Fruit fly (Drosophila melanogaster) whole organism, embryonic: ENCODE data around the gene CG18598.

Experiments used
- B-H2 ChIP-seq: fragments of 200-800 bp; sonication (Bioruptor generic); optimal IDR thresholded peaks from 2 replicates; lab custom pipeline; 2018; ENCODE audit warnings: missing biosample characterization, mild to moderate bottlenecking, missing genetic modification characterization
- BEAF-32 ChIP-seq: fragments of 200-800 bp; sonication (Bioruptor generic); optimal IDR thresholded peaks from 3 replicates; lab custom pipeline; 2017; ENCODE audit warnings: missing biosample characterization, missing genetic modification characterization, mild to moderate bottlenecking, moderate library complexity, missing genetic modification reagents
- CG1024 ChIP-seq: fragments of 200-800 bp; sonication (Bioruptor generic); IDR thresholded peaks from 2 replicates; pipeline ENCODE4 v1.3.6; 2022; ENCODE audit warnings: missing biosample characterization, missing genetic modification characterization
- CG11456 ChIP-seq: fragments of 200-800 bp; sonication (Bioruptor generic); IDR thresholded peaks from 3 replicates; pipeline ENCODE4 v1.3.6; 2022; ENCODE audit warnings: missing biosample characterization, missing genetic modification characterization
- CG12942 ChIP-seq: fragments of 200-800 bp; sonication (Bioruptor generic); optimal IDR thresholded peaks from 3 replicates; lab custom pipeline; 2016; ENCODE audit warnings: missing biosample characterization, missing genetic modification characterization
- CG13424 ChIP-seq: fragments of 200-800 bp; sonication (Bioruptor generic); optimal IDR thresholded peaks from 2 replicates; lab custom pipeline; 2019; ENCODE audit warnings: missing biosample characterization, mild to moderate bottlenecking, missing genetic modification characterization, moderate library complexity
- CG1603 ChIP-seq: fragments of 200-800 bp; sonication (Bioruptor generic); optimal IDR thresholded peaks from 2 replicates; lab custom pipeline; 2019; ENCODE audit warnings: missing biosample characterization, mild to moderate bottlenecking, missing genetic modification characterization, moderate library complexity
- CG17328 ChIP-seq: fragments of 200-800 bp; sonication (Bioruptor generic); IDR thresholded peaks from 2 replicates; pipeline ENCODE4 v1.3.6; 2022; ENCODE audit warnings: missing biosample characterization, missing genetic modification characterization
- CG17359 ChIP-seq: fragments of 200-800 bp; sonication (Bioruptor generic); optimal IDR thresholded peaks from 3 replicates; lab custom pipeline; 2018; ENCODE audit warnings: missing biosample characterization, mild to moderate bottlenecking, missing genetic modification characterization, moderate library complexity
- CG17612 ChIP-seq: fragments of 200-800 bp; sonication (Bioruptor generic); IDR thresholded peaks from 2 replicates; pipeline ENCODE4 v1.3.6; 2022; ENCODE audit warnings: missing biosample characterization, missing genetic modification characterization
- CG17829 ChIP-seq: fragments of 200-800 bp; optimal IDR thresholded peaks from 2 replicates; lab custom pipeline; 2019; ENCODE audit warnings: missing biosample characterization, mild to moderate bottlenecking, missing genetic modification characterization, moderate library complexity
- CG18599 ChIP-seq: fragments of 200-800 bp; sonication (Bioruptor generic); optimal IDR thresholded peaks from 3 replicates; lab custom pipeline; 2017; ENCODE audit warnings: missing biosample characterization, missing genetic modification characterization, mild to moderate bottlenecking, moderate library complexity, missing genetic modification reagents
- CG2712 ChIP-seq: fragments of 200-800 bp; optimal IDR thresholded peaks from 3 replicates; lab custom pipeline; 2019; ENCODE audit warnings: missing biosample characterization, mild to moderate bottlenecking, missing genetic modification characterization, moderate library complexity
- CG31441 ChIP-seq: fragments of 200-800 bp; sonication (Bioruptor generic); IDR thresholded peaks from 2 replicates; pipeline ENCODE4 v1.3.6; 2022; ENCODE audit warnings: missing biosample characterization, missing genetic modification characterization
- CG3163 ChIP-seq: fragments of 200-800 bp; sonication (Bioruptor generic); optimal IDR thresholded peaks from 3 replicates; lab custom pipeline; 2016; ENCODE audit warnings: missing biosample characterization, missing genetic modification characterization
- CG33557 ChIP-seq: fragments of 200-800 bp; sonication (Bioruptor generic); optimal IDR thresholded peaks from 2 replicates; lab custom pipeline; 2019; ENCODE audit warnings: missing biosample characterization, mild to moderate bottlenecking, missing genetic modification characterization, moderate library complexity
- CG3847 ChIP-seq: fragments of 200-800 bp; sonication (Bioruptor generic); IDR thresholded peaks from 2 replicates; pipeline ENCODE4 v1.3.6; 2022; ENCODE audit warnings: missing biosample characterization, missing genetic modification characterization
- CG42726 ChIP-seq: fragments of 200-800 bp; sonication (Bioruptor generic); IDR thresholded peaks from 2 replicates; pipeline ENCODE4 v1.3.6; 2022; ENCODE audit warnings: missing biosample characterization, missing genetic modification characterization; ENCODE audit not compliant: partially characterized antibody
- CG4328 ChIP-seq: fragments of 200-800 bp; sonication (Bioruptor generic); optimal IDR thresholded peaks from 3 replicates; lab custom pipeline; 2017; ENCODE audit warnings: missing biosample characterization, missing genetic modification reagents, missing genetic modification characterization
- CG4360 ChIP-seq: fragments of 200-800 bp; sonication (Bioruptor generic); IDR thresholded peaks from 2 replicates; pipeline ENCODE4 v1.3.6; 2022; ENCODE audit warnings: missing biosample characterization, missing genetic modification characterization
- CG8478 ChIP-seq: fragments of >200 bp; optimal IDR thresholded peaks from 2 replicates; lab custom pipeline; 2018
- CG9932 ChIP-seq: fragments of 200-800 bp; sonication (Bioruptor generic); IDR thresholded peaks from 2 replicates; pipeline ENCODE4 v1.3.6; 2022; ENCODE audit warnings: missing biosample characterization, missing genetic modification characterization
- CTCF ChIP-seq: fragments of 200-800 bp; sonication (Bioruptor generic); optimal IDR thresholded peaks from 2 replicates; lab custom pipeline; 2017; ENCODE audit warnings: missing biosample characterization, mild to moderate bottlenecking, missing genetic modification characterization, moderate library complexity
- D19A ChIP-seq: fragments of 200-800 bp; optimal IDR thresholded peaks from 3 replicates; lab custom pipeline; 2019; ENCODE audit warnings: missing biosample characterization, mild to moderate bottlenecking, missing genetic modification characterization, moderate library complexity
- Fer1 ChIP-seq: fragments of 200-800 bp; sonication (Bioruptor generic); optimal IDR thresholded peaks from 2 replicates; lab custom pipeline; 2017; ENCODE audit warnings: missing biosample characterization, mild to moderate bottlenecking, missing genetic modification characterization
- HLH3B ChIP-seq: fragments of 200-800 bp; sonication (Bioruptor generic); IDR thresholded peaks from 2 replicates; pipeline ENCODE4 v1.3.6; 2022; ENCODE audit warnings: missing biosample characterization, missing genetic modification characterization
- HLH4C ChIP-seq: fragments of 200-800 bp; sonication (Bioruptor generic); IDR thresholded peaks from 3 replicates; pipeline ENCODE4 v1.3.6; 2022; ENCODE audit warnings: missing biosample characterization, missing genetic modification characterization; ENCODE audit not compliant: partially characterized antibody
- HLHmδ ChIP-seq: fragments of 200-800 bp; sonication (Bioruptor generic); optimal IDR thresholded peaks from 2 replicates; lab custom pipeline; 2018; ENCODE audit warnings: missing biosample characterization, mild to moderate bottlenecking, missing genetic modification characterization, moderate library complexity
- Hmr ChIP-seq: fragments of 200-800 bp; sonication (Bioruptor generic); optimal IDR thresholded peaks from 3 replicates; lab custom pipeline; 2017; ENCODE audit warnings: mild to moderate bottlenecking, missing biosample characterization, missing genetic modification reagents, missing genetic modification characterization
- Hmx ChIP-seq: fragments of 200-800 bp; sonication (Bioruptor generic); optimal IDR thresholded peaks from 2 replicates; lab custom pipeline; 2016; ENCODE audit warnings: missing biosample characterization, missing genetic modification characterization
- Lpt ChIP-seq: fragments of >200 bp; optimal IDR thresholded peaks from 2 replicates; lab custom pipeline; 2018; ENCODE audit warnings: missing biosample characterization, missing genetic modification characterization
- Optix ChIP-seq: fragments of 200-800 bp; sonication (Bioruptor generic); IDR thresholded peaks from 3 replicates; pipeline ENCODE4 v1.3.6; 2022; ENCODE audit warnings: missing biosample characterization, missing genetic modification characterization
- Pdp1 ChIP-seq, 2 experiments: fragments of 200-800 bp; sonication (Bioruptor generic); optimal IDR thresholded peaks; 3 replicates each; lab custom pipeline; 2016; ENCODE audit warnings: missing biosample characterization in 2 of 2, missing genetic modification characterization in 2 of 2, mild to moderate bottlenecking in 1 of 2, moderate library complexity in 1 of 2
- Six4 ChIP-seq: fragments of 200-800 bp; sonication (Bioruptor generic); optimal IDR thresholded peaks from 2 replicates; lab custom pipeline; 2016; ENCODE audit warnings: missing biosample characterization, missing genetic modification characterization
- Sry-δ ChIP-seq: fragments of 200-800 bp; sonication (Bioruptor generic); optimal IDR thresholded peaks from 2 replicates; lab custom pipeline; 2016; ENCODE audit warnings: missing biosample characterization, missing genetic modification characterization
- aop ChIP-seq: fragments of 200-800 bp; sonication (Bioruptor generic); IDR thresholded peaks from 2 replicates; pipeline ENCODE4 v1.3.6; 2022; ENCODE audit warnings: missing biosample characterization, missing genetic modification characterization
- ato ChIP-seq: fragments of 200-800 bp; sonication (Bioruptor generic); IDR thresholded peaks from 2 replicates; pipeline ENCODE4 v1.3.6; 2022; ENCODE audit warnings: missing biosample characterization, missing genetic modification characterization; ENCODE audit not compliant: partially characterized antibody
- cad ChIP-seq: fragments of >200 bp; optimal IDR thresholded peaks from 2 replicates; lab custom pipeline; 2017; ENCODE audit warnings: missing biosample characterization, missing genetic modification characterization
- gce ChIP-seq: fragments of 200-800 bp; sonication (Bioruptor generic); IDR thresholded peaks from 3 replicates; pipeline ENCODE4 v1.3.6; 2022; ENCODE audit warnings: missing biosample characterization, missing genetic modification characterization
- gt ChIP-seq: fragments of 200-800 bp; sonication (Bioruptor generic); IDR thresholded peaks from 2 replicates; pipeline ENCODE4 v1.3.6; 2022; ENCODE audit warnings: missing biosample characterization, missing genetic modification characterization
- jing ChIP-seq: fragments of 200-800 bp; sonication (Bioruptor generic); optimal IDR thresholded peaks from 2 replicates; lab custom pipeline; 2018; ENCODE audit warnings: missing biosample characterization, mild to moderate bottlenecking, missing genetic modification characterization
- jumu ChIP-seq: fragments of 200-800 bp; sonication (Bioruptor generic); optimal IDR thresholded peaks from 3 replicates; lab custom pipeline; 2016; ENCODE audit warnings: missing biosample characterization, missing genetic modification characterization
- kah ChIP-seq: fragments of 200-800 bp; sonication (Bioruptor generic); optimal IDR thresholded peaks from 2 replicates; lab custom pipeline; 2018; ENCODE audit warnings: missing biosample characterization, mild to moderate bottlenecking, missing genetic modification characterization
- knrl ChIP-seq: fragments of 200-800 bp; sonication (Bioruptor generic); IDR thresholded peaks from 3 replicates; pipeline ENCODE4 v1.3.6; 2022; ENCODE audit warnings: missing biosample characterization, missing genetic modification characterization; ENCODE audit not compliant: partially characterized antibody
- lab ChIP-seq: fragments of 200-800 bp; sonication (Bioruptor generic); optimal IDR thresholded peaks from 3 replicates; lab custom pipeline; 2017; ENCODE audit warnings: missing biosample characterization, missing genetic modification characterization, mild to moderate bottlenecking, moderate library complexity, missing genetic modification reagents
- mld ChIP-seq: fragments of 200-800 bp; sonication (Bioruptor generic); IDR thresholded peaks from 3 replicates; pipeline ENCODE4 v1.3.6; 2022; ENCODE audit warnings: missing biosample characterization, missing genetic modification characterization; ENCODE audit not compliant: partially characterized antibody
- onecut ChIP-seq: fragments of 200-800 bp; sonication (Bioruptor generic); IDR thresholded peaks from 2 replicates; pipeline ENCODE4 v1.3.6; 2022; ENCODE audit warnings: missing biosample characterization, missing genetic modification characterization
- otp ChIP-seq: fragments of 200-800 bp; sonication (Bioruptor generic); IDR thresholded peaks from 3 replicates; pipeline ENCODE4, ENCODE4 v1.3.6; 2022; ENCODE audit warnings: missing biosample characterization, missing genetic modification characterization
- psq ChIP-seq: fragments of 200-800 bp; sonication (Bioruptor generic); optimal IDR thresholded peaks from 2 replicates; lab custom pipeline; 2017; ENCODE audit warnings: missing biosample characterization, missing genetic modification characterization
- pum ChIP-seq: fragments of 200-800 bp; sonication (Bioruptor generic); optimal IDR thresholded peaks from 2 replicates; lab custom pipeline; 2016; ENCODE audit warnings: missing biosample characterization, missing genetic modification characterization
- slbo ChIP-seq: fragments of 200-800 bp; sonication (Bioruptor generic); IDR thresholded peaks from 2 replicates; pipeline ENCODE4 v1.3.6; 2022; ENCODE audit warnings: missing biosample characterization, missing genetic modification characterization
- stwl ChIP-seq: fragments of 200-800 bp; sonication (Bioruptor generic); optimal IDR thresholded peaks from 3 replicates; lab custom pipeline; 2018; ENCODE audit warnings: missing biosample characterization, mild to moderate bottlenecking, missing genetic modification characterization, moderate library complexity
- vfl ChIP-seq: fragments of 200-800 bp; sonication (Bioruptor generic); optimal IDR thresholded peaks from 2 replicates; lab custom pipeline; 2016; ENCODE audit warnings: missing biosample characterization, missing genetic modification characterization

The CG18598 gene

DNA sequence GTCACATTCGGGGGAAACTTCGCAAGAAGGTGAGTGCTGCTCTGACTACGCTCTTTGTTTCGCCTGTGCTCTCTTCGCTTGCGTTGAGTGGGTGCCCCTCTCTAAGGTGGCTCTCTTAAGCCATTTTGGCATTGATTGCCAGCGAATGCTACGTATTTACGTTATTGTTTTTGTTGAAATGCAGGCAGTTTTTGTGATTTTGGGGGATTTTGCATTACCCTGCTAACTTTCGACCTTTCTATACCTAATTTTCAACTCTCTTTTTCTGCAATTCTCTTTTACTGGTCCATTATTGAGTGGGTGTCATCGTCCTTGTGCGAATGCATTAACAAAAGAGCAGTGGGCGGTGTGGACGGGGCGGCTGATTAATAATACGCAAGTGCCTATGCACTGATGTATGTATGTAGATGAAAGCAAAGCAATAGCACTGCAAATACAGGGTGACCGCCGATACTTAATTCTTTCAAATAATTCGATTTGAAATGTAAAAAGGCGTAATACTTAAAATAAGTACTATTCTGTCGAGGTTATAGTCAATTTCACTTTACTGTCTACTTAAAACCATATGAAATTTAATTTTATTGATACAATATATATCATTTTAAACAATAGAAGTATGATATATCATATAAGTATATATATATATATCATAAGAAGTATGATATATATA lies 24.3 kb downstream of the CG18598 start (continued):
- TF ChIP-seq CG4360 (GFP tag; lab: Robert Waterston, UW) (no peak), CG12942 (GFP tag; lab: Kevin White, UChicago) (no peak), CG17829 (tag; lab: Kevin White, UChicago) (no peak), aop (GFP tag; lab: Robert Waterston, UW) (no peak), CG17359 (tag; lab: Kevin White, UChicago) (no peak), mld (GFP tag; lab: Robert Waterston, UW) (no peak), Optix (GFP tag; lab: Robert Waterston, UW) (0 out of 3 replicates have a peak, but pooled peaks have one; percentile 12), stwl (tag; lab: Kevin White, UChicago) (no peak), Hmr (GFP tag; lab: Kevin White, UChicago) (no peak), CG3847 (GFP tag; lab: Robert Waterston, UW) (no peak), CTCF (GFP tag; lab: Kevin White, UChicago) (no peak), knrl (GFP tag; lab: Robert Waterston, UW) (no peak), BEAF-32 (GFP tag; lab: Kevin White, UChicago) (no peak), gce (no peak), CG42726 (GFP tag; lab: Robert Waterston, UW) (no peak), psq (GFP tag; lab: Kevin White, UChicago) (no peak), Hmx (no peak), lab (GFP tag; lab: Kevin White, UChicago) (no peak), D19A (tag; lab: Kevin White, UChicago) (no peak), B-H2 (GFP tag; lab: Kevin White, UChicago) (no peak), CG3163 (GFP tag; lab: Kevin White, UChicago) (peak; percentile 99), kah (GFP tag; lab: Kevin White, UChicago) (peak; percentile 34), CG13424 (no peak), HLH4C (GFP tag; lab: Robert Waterston, UW) (no peak), CG1024 (no peak), jumu (no peak), vfl (GFP tag; lab: Kevin White, UChicago) (no peak), jing (GFP tag; lab: Kevin White, UChicago) (no peak), Lpt (GFP tag; lab: Kevin White, UChicago) (no peak), CG4328 (GFP tag; lab: Kevin White, UChicago) (no peak), ato (GFP tag; lab: Robert Waterston, UW) (no peak), gt (no peak), CG18599 (GFP tag; lab: Kevin White, UChicago) (no peak), CG31441 (GFP tag; lab: Robert Waterston, UW) (no peak), CG9932 (no peak), Sry-δ (GFP tag; lab: Kevin White, UChicago) (no peak), onecut (GFP tag; lab: Robert Waterston, UW) (no peak), CG2712 (tag; lab: Kevin White, UChicago) (peak; percentile 3), HLH3B (GFP tag; lab: Robert Waterston, UW) (no peak), CG17328 (GFP tag; lab: Robert Waterston, UW) (no peak)
- TF ChIP-seq, all 482 proteins: peak for 20

DNA sequence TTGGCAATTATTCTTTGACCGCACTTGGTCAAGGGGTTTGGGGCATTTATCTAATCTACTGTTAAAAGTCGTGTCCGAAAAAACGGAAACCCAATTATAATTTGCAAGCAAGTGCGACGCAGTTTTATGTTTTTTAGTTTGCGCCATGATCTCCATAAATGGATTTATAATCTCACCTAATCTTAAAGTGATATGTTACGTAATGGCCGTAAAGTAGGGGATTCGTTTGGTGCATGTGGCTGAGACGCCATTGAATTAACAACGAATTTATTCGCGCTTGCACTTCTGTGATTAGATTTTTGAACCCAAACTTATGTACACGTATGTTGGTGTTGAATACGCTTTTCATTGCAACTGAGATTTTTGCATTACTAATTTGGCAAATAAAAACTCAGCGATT lies 25.8 kb downstream of the CG18598 start:
- TF ChIP-seq Six4 (GFP tag; lab: Kevin White, UChicago) = no peak
- no peak for TF ChIP-seq CG33557 (GFP tag; lab: Kevin White, UChicago)
- no peak for TF ChIP-seq Fer1 (GFP tag; lab: Kevin White, UChicago)
- no peak for TF ChIP-seq CG17612 (GFP tag; lab: Robert Waterston, UW)
- no peak for TF ChIP-seq cad (GFP tag; lab: Kevin White, UChicago)
- no peak for TF ChIP-seq B-H2 (GFP tag; lab: Kevin White, UChicago)
- no peak for TF ChIP-seq pum
- TF ChIP-seq otp (GFP tag; lab: Robert Waterston, UW) = no peak
- TF ChIP-seq CG1603 (tag; lab: Kevin White, UChicago) = no peak
- peak in 1 of 2 experiments; percentile 87 for TF ChIP-seq Pdp1 (GFP tag; optimal IDR thresholded peaks at IDR 0.05; lab: Kevin White, UChicago)
- TF ChIP-seq CG8478 (lab: Kevin White, UChicago) = no peak
- no peak for TF ChIP-seq slbo (GFP tag; lab: Robert Waterston, UW)
- TF ChIP-seq HLHmδ (GFP tag; lab: Kevin White, UChicago) = no peak
- no peak for TF ChIP-seq CG11456 (GFP tag; lab: Robert Waterston, UW)
